Fruit fly (Drosophila melanogaster): ENCODE results near the gene CG14210.

CG14210 gene

dm6 chrX:19608042-19608609, 7.9 kb upstream of the CG14210 start (continued):
- no peak for TF ChIP-seq schlank (tag; optimal IDR thresholded peaks at IDR 0.05)
- no peak for TF ChIP-seq fd64A (GFP tag; optimal IDR thresholded peaks at IDR 0.05)
- TF ChIP-seq z (GFP tag; IDR thresholded peaks at IDR 0.05): no peak
- no peak for TF ChIP-seq CG17359 (tag; optimal IDR thresholded peaks at IDR 0.05)
- no peak for TF ChIP-seq Dbx (GFP tag; IDR thresholded peaks at IDR 0.05)
- TF ChIP-seq Side (GFP tag; optimal IDR thresholded peaks at IDR 0.05): no peak
- no peak for TF ChIP-seq Chrac-16 (GFP tag; optimal IDR thresholded peaks at IDR 0.05)
- TF ChIP-seq CG18599 (GFP tag; optimal IDR thresholded peaks at IDR 0.05): peak; percentile 32
- no peak for TF ChIP-seq tio (GFP tag; optimal IDR thresholded peaks at IDR 0.05)
- TF ChIP-seq Bteb2 (GFP tag; optimal IDR thresholded peaks at IDR 0.05): no peak
- TF ChIP-seq CG6689 (GFP tag; IDR thresholded peaks at IDR 0.05): no peak
- no peak for TF ChIP-seq ssp (GFP tag; IDR thresholded peaks at IDR 0.05)
- TF ChIP-seq Aef1 (GFP tag; IDR thresholded peaks at IDR 0.05): no peak
- TF ChIP-seq CG5245 (GFP tag; optimal IDR thresholded peaks at IDR 0.05): no peak
- TF ChIP-seq run (tag; optimal IDR thresholded peaks at IDR 0.05): no peak
- no peak for TF ChIP-seq Max (GFP tag; optimal IDR thresholded peaks at IDR 0.05)
- TF ChIP-seq pb (GFP tag; optimal IDR thresholded peaks at IDR 0.05): no peak
- no peak for TF ChIP-seq psq (GFP tag; optimal IDR thresholded peaks at IDR 0.05)
- TF ChIP-seq zf30C (GFP tag; optimal IDR thresholded peaks at IDR 0.05): peak; percentile 31
- no peak for TF ChIP-seq CG4820 (GFP tag; optimal IDR thresholded peaks at IDR 0.05)
- TF ChIP-seq CTCF (GFP tag; optimal IDR thresholded peaks at IDR 0.05): no peak
- no peak for TF ChIP-seq Dfd (GFP tag; optimal IDR thresholded peaks at IDR 0.05)
- peak; percentile 65 for TF ChIP-seq mirr (GFP tag; optimal IDR thresholded peaks at IDR 0.05)
- TF ChIP-seq btn (GFP tag; optimal IDR thresholded peaks at IDR 0.05): no peak
- TF ChIP-seq CG1603 (tag; optimal IDR thresholded peaks at IDR 0.05): no peak
- TF ChIP-seq dmrt11E (tag; optimal IDR thresholded peaks at IDR 0.05): no peak
- no peak for TF ChIP-seq CG1792 (GFP tag; optimal IDR thresholded peaks at IDR 0.05)
- peak; percentile 35; the same call in 2 of the 3 replicates for TF ChIP-seq CG34224 (GFP tag; IDR thresholded peaks at IDR 0.05; ENCODE audit: partially characterized antibody)
- TF ChIP-seq HLH54F (GFP tag; optimal IDR thresholded peaks at IDR 0.05): no peak
- TF ChIP-seq bowl (GFP tag; IDR thresholded peaks at IDR 0.05): no peak
- TF ChIP-seq Meics (GFP tag; optimal IDR thresholded peaks at IDR 0.05): no peak
- 0 out of 3 replicates have a peak, but pooled peaks have one; percentile 26 for TF ChIP-seq CG7963 (GFP tag; IDR thresholded peaks at IDR 0.05; ENCODE audit: partially characterized antibody)
- TF ChIP-seq CG4282 (GFP tag; optimal IDR thresholded peaks at IDR 0.05): no peak
- TF ChIP-seq CG17568 (GFP tag; optimal IDR thresholded peaks at IDR 0.05): no peak
- TF ChIP-seq grau (tag; optimal IDR thresholded peaks at IDR 0.05): no peak
- TF ChIP-seq CG1529 (GFP tag; optimal IDR thresholded peaks at IDR 0.05): no peak
- TF ChIP-seq Nf-YC (tag; optimal IDR thresholded peaks at IDR 0.05): no peak
- no peak for TF ChIP-seq Sox100B (GFP tag; optimal IDR thresholded peaks at IDR 0.05)
- no peak for TF ChIP-seq CG10274 (GFP tag; optimal IDR thresholded peaks at IDR 0.05)
- no peak for TF ChIP-seq CG9727 (GFP tag; optimal IDR thresholded peaks at IDR 0.05)
- no peak for TF ChIP-seq sob (GFP tag; IDR thresholded peaks at IDR 0.05)
- TF ChIP-seq fd102C (GFP tag; optimal IDR thresholded peaks at IDR 0.05): no peak
- TF ChIP-seq eve (GFP tag; optimal IDR thresholded peaks at IDR 0.05): no peak
- TF ChIP-seq fd96Cb (tag; optimal IDR thresholded peaks at IDR 0.05): no peak
- TF ChIP-seq peb (GFP tag; IDR thresholded peaks at IDR 0.05): no peak
- no peak for TF ChIP-seq CG18011 (GFP tag; optimal IDR thresholded peaks at IDR 0.05)
- TF ChIP-seq trem (tag; optimal IDR thresholded peaks at IDR 0.05): no peak
- TF ChIP-seq ATbp (GFP tag; optimal IDR thresholded peaks at IDR 0.05): no peak
- TF ChIP-seq ewg (GFP tag; optimal IDR thresholded peaks at IDR 0.05): no peak
- TF ChIP-seq CG14050 (GFP tag; IDR thresholded peaks at IDR 0.05): no peak
- TF ChIP-seq inv (GFP tag; IDR thresholded peaks at IDR 0.05; ENCODE audit: partially characterized antibody): 0 out of 2 replicates have a peak, but pooled peaks have one; percentile 17
- TF ChIP-seq usp (GFP tag; optimal IDR thresholded peaks at IDR 0.05): no peak

Data from whole organism, embryonic.